Worm (Caenorhabditis elegans) whole organism, L4/young adult: ENCODE data around the gene F32E10.9.

Experiments used
- W03F9.2 ChIP-seq: fragments of 150-350 bp; optimal IDR thresholded peaks from 2 replicates; lab custom pipeline; 2014; ENCODE audit warnings: missing biosample characterization, missing genetic modification characterization
- dao-5 ChIP-seq: sonication (generic microtip); optimal IDR thresholded peaks from 2 replicates; lab custom pipeline; 2016; ENCODE audit warnings: missing genotype, missing genetic modification characterization, moderate library complexity, missing compliant biosample characterization
- him-1 ChIP-seq: sonication (generic microtip); optimal IDR thresholded peaks from 2 replicates; lab custom pipeline; 2016; ENCODE audit warnings: missing genotype, missing genetic modification reagents, missing genetic modification characterization, missing compliant biosample characterization

The F32E10.9 gene

DNA sequence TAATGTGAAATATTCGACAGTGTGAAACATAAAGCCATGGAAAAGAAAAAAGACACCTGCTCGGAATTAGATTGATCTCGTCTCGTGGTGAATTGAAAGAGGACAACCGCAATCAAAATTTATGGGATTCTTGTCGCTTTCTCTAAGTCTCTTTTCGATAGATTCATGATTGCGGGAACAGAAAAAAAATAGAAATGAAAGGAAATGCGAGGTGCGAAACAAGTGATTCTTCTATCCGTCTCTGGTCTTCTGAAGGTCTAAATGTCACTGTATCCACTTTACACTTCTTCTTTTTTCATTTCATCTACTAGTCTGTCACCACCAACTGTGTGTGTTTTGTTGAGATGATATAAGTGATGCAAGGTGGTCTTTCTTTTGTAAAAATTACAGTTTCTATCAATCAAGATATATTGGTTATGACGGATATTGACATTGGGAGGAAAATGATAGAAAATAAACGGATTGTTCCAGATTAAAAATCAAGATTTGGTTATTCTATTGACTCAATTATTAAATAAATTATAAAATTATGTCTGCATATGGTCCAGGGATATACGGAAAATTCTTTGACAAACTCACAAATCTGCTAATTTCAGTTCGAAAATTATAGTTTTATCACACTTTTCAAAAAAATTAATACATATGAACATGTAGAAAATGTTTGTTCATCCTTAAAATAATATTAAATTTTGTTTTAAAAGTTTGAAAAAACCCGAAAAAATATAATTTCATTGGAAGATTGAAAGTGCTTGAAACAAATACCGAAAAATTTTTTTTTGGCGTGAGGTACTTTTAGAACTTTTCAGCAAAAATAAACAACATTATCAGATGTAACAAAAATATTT, 33.3 kb downstream of the F32E10.9 start:
- TF ChIP-seq dao-5 (tag; lab: Kevin White, UChicago) (no peak), W03F9.2 (tag; lab: Kevin White, UChicago) (no peak), him-1 (tag; lab: Kevin White, UChicago) (no peak)

DNA sequence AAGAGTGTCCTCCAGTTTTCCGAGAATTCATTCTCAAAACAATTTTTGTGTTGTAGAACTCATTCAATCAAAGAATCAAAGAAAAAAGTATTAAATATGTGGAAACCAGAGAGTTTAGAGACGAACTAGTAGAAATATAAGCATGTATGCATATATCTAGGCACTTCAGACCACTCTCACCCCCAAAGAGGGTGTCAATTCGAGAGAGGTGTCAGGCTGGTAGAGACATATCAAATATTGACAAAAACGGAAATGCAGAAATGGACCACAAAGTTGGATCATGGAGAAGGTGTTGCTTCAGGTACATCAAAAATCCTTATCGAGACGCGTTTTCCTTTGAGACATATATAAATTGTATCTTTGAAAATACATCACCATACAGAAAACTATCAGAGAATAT, 40.0 kb downstream of the F32E10.9 start:
- no peak for TF ChIP-seq dao-5 (tag; lab: Kevin White, UChicago)

DNA sequence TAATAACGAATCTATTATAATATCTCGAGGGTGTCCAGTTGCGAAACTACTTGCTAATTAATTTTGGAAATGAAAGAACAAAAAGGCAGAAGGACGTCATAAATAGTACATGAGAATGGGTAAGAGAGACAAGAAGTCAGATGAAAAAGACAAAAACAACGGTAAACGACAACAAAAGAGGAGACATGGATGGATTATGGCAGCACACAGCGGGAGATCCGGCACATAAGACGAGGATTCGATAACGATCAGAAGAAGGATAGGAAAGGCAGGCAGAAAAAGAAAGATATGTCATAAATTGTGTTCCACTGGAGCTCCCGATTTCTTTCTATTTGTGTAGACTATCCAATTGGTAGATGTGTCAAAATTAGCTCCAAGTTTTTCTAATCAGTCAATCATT, 42.2 kb downstream of the F32E10.9 start:
- TF ChIP-seq W03F9.2 (tag; lab: Kevin White, UChicago) (no peak), him-1 (tag; lab: Kevin White, UChicago) (no peak), dao-5 (tag; lab: Kevin White, UChicago) (no peak)

DNA sequence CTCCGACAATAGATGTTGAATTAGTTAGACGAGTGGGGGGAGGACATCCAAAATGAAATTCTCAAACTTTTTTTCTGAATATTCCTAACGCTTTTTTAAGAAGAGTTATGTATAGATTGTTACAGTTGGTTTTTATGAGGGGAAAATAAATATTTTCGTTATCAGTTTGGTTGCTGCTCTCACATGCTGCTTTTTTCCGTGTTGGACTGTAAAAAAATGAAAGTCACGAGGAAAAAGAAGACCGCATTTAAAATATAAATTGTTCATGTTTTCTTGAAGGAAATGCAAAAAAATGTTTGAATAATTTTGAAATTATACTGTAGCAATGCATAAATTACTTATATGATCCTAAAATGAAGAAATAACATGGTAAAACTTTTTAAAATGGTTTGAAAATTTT, 42.9 kb downstream of the F32E10.9 start:
- TF ChIP-seq dao-5 (tag; lab: Kevin White, UChicago) (no peak), him-1 (tag; lab: Kevin White, UChicago) (no peak), W03F9.2 (tag; lab: Kevin White, UChicago) (no peak)

DNA sequence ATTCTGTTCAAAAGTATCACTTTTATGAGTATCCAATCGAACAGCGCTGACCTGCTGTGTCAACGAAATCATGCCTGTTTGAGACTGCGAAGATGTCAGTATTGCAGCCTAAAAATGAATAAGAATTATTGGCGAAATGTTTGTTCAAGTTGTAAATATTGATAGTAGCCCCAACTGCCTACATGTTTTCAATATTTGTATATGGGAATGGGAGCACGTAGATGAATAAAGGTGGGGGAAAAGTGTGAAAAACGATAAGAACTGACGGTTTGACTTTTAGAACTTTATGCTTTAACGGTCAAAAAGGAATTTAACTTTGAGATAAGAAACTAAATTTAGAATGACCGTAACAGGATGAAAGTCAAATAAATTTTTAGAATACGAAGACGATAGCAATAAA, 43.5 kb downstream of the F32E10.9 start:
- TF ChIP-seq W03F9.2 (tag; lab: Kevin White, UChicago), result no peak
- no peak for TF ChIP-seq dao-5 (tag; lab: Kevin White, UChicago)
- TF ChIP-seq him-1 (tag; lab: Kevin White, UChicago), result no peak

DNA sequence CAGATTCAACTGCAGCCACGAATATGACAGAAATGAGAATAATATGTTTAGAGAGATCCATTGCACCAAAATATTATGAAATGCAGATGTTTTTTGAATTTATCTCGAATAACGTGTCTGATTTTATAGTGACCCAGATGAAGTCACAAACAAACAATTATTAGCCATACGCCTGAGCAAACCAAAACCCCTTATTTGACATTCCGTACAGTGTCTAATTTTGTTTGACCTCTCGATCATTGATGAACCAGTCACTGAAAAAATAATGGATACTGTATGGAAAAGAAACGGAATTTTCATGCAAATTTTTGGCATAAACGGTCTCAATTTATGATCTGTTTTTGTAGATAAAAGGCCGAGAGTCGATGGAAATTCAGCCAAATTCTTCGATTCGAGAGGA, 47.6 kb downstream of the F32E10.9 start, which contains the start of the genes R05G6.9 and R05G6.3:
R05G6.9 (minus strand) TSS at position 101 of the 400 bp plus-strand sequence.
R05G6.3 (plus strand) TSS at position 386 of the 400 bp plus-strand sequence.
- TF ChIP-seq W03F9.2 (tag; lab: Kevin White, UChicago), result no peak
- TF ChIP-seq dao-5 (tag; lab: Kevin White, UChicago), result no peak
- TF ChIP-seq him-1 (tag; lab: Kevin White, UChicago), result no peak

DNA sequence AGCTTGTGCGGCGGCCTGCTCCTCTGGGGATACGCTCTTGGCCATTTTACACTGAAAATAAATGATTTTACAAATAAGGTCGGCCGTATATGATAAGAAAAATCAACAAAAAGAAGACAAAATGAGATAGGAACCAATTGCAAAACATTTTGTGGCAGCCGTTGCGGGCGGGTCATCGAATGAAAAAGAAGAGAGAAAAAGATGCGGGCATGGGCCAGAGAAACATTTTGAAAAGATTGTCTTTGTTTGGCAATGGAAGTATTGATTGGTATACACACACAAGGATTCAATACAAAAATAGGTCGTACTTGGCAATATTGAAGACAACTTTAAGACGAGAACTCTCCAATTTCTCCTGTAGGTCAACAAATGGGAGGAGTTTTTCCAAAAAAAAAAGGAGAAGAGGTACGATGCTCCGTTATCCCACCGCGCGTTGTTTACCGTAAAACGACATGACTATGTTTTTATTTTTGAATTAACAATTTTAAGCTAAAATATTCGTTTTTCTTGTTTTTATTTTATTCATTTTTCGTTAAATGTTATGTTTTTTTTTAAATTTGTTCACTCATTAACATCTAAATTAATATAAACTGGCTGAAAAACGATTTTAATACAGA, 51.0 kb downstream of the F32E10.9 start, which contains the start of the genes plc-4 and R05G6.4:
plc-4 (minus strand) TSS at position 51 of the 617 bp plus-strand sequence.
R05G6.4 (plus strand) TSS at position 617 of the 617 bp plus-strand sequence.
- no peak for TF ChIP-seq W03F9.2 (tag; lab: Kevin White, UChicago)
- no peak for TF ChIP-seq dao-5 (tag; lab: Kevin White, UChicago)
- no peak for TF ChIP-seq him-1 (tag; lab: Kevin White, UChicago)
